Worm (Caenorhabditis elegans) whole organism, L3 larva: ENCODE data around the gene rps-3.

ENCODE experiments used
- ZK546.5 ChIP-seq: sonication (generic microtip); optimal IDR thresholded peaks from 2 replicates; lab custom pipeline; 2017; ENCODE audit warnings: missing biosample characterization, missing genetic modification characterization
- ceh-16 ChIP-seq: sonication (generic microtip); optimal IDR thresholded peaks from 2 replicates; lab custom pipeline; 2017; ENCODE audit warnings: missing biosample characterization, missing genetic modification characterization
- ceh-9 ChIP-seq: sonication (generic microtip); optimal IDR thresholded peaks from 2 replicates; lab custom pipeline; 2018; ENCODE audit warnings: missing biosample characterization, missing genetic modification characterization
- lin-15B ChIP-seq: fragments of 150-350 bp; optimal IDR thresholded peaks from 2 replicates; lab custom pipeline; 2014; ENCODE audit warnings: missing biosample characterization, missing genetic modification characterization
- nfya-1 ChIP-seq: sonication (generic microtip); optimal IDR thresholded peaks from 2 replicates; lab custom pipeline; 2017; ENCODE audit warnings: missing genetic modification characterization, mild to moderate bottlenecking, missing compliant biosample characterization, antibody characterized with exemption, moderate library complexity; ENCODE audit not compliant: insufficient read depth
- nhr-11 ChIP-seq: fragments of 150-350 bp; optimal IDR thresholded peaks from 2 replicates; lab custom pipeline; 2014; ENCODE audit warnings: missing biosample characterization, missing genetic modification characterization
- nhr-12 ChIP-seq: fragments of 150-350 bp; optimal IDR thresholded peaks from 2 replicates; lab custom pipeline; 2014; ENCODE audit warnings: missing biosample characterization, missing genetic modification characterization
- nhr-25 ChIP-seq: sonication (generic microtip); optimal IDR thresholded peaks from 2 replicates; lab custom pipeline; 2017; ENCODE audit warnings: missing biosample characterization, missing genetic modification characterization
- nhr-28 ChIP-seq: fragments of 150-350 bp; optimal IDR thresholded peaks from 2 replicates; lab custom pipeline; 2014; ENCODE audit warnings: missing biosample characterization, missing genetic modification characterization
- skn-1 ChIP-seq: fragments of 150-350 bp; optimal IDR thresholded peaks from 2 replicates; lab custom pipeline; 2014; ENCODE audit warnings: missing biosample characterization, missing genetic modification characterization
- unc-62 ChIP-seq: fragments of 150-350 bp; sonication (generic microtip); optimal IDR thresholded peaks from 4 replicates; lab custom pipeline; 2014; ENCODE audit warnings: missing biosample characterization, missing genetic modification reagents, missing genetic modification characterization
- zag-1 ChIP-seq: fragments of 150-350 bp; optimal IDR thresholded peaks from 2 replicates; lab custom pipeline; 2014; ENCODE audit warnings: missing biosample characterization, missing genetic modification characterization

Gene rps-3

DNA sequence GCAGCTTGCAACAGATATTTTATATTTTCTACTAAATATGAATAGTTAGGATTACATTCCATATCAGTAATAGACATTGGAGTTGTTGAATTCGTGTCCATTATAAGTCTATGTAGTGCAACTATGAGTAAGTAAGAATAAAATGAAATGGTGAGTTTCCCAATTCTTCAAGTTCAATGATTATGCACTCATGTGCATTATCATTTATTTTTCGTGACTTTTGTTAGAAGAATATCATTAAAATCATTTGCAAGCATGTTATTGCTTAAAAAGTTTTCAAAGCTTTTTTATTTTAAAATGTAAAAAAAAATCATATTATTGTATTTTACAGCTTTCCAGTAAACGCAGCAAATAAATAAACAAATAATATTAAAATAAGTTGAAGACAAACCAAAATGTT is 50.1 kb downstream of the rps-3 start, which contains the start of gene srg-9:
Gene srg-9 (minus strand): TSS at position 101 of the 400 bp plus-strand sequence.
- no peak for TF ChIP-seq ceh-16 (tag; lab: Kevin White, UChicago)
- no peak for TF ChIP-seq unc-62 (GFP tag; lab: Kevin White, UChicago)
- TF ChIP-seq nhr-28 (tag; lab: Kevin White, UChicago) = no peak
- no peak for TF ChIP-seq nhr-25
- no peak for TF ChIP-seq nhr-12
- no peak for TF ChIP-seq ceh-9 (tag; lab: Kevin White, UChicago)
- TF ChIP-seq nhr-11 (tag; lab: Kevin White, UChicago) = no peak
- TF ChIP-seq zag-1 (tag; lab: Kevin White, UChicago) = no peak
- no peak for TF ChIP-seq nfya-1
- no peak for TF ChIP-seq lin-15B (tag; lab: Kevin White, UChicago)
- no peak for TF ChIP-seq skn-1
- TF ChIP-seq ZK546.5 (tag; lab: Kevin White, UChicago) = no peak
